Worm (Caenorhabditis elegans): ENCODE measurements around the gene C14B1.8.

DNA sequence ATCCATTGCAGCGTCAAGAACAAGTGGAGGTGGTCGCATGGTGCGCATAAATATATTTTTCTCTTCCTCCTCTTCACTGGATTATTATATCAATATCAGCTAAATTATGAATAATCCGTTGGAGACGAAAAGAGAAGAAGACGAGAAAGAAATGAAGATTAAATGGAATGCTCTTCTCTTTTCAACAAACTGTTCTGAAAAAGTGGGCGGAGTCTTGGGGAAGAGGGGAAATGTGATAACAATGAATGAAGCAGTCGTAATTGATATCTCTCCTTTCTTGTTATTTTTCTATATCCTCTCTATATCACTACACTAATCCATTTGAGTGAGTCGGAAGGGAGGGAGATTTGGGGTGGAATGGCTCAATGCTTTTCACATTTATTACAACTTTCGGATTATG is 39.8 kb upstream of the C14B1.8 start, which contains the start of gene arcp-1:
- TF ChIP-seq lin-11 (tag; optimal IDR thresholded peaks at IDR 0.05) (no peak), ceh-82 (tag; optimal IDR thresholded peaks at IDR 0.05) (no peak), ceh-16 (tag; optimal IDR thresholded peaks at IDR 0.05) (no peak), nhr-237 (tag; optimal IDR thresholded peaks at IDR 0.05) (no peak)

Measured in whole organism, L2 larva.